Worm (Caenorhabditis elegans) whole organism, late embryonic: ENCODE results near the gene F59B10.6.

ENCODE experiments used
- ama-1 ChIP-seq: fragments of 150-350 bp; optimal IDR thresholded peaks from 2 replicates; lab custom pipeline; 2014
- fkh-10 ChIP-seq: fragments of 150-350 bp; optimal IDR thresholded peaks from 2 replicates; lab custom pipeline; 2014; ENCODE audit warnings: missing biosample characterization, missing genetic modification reagents, missing genetic modification characterization
- rnt-1 ChIP-seq: sonication (generic microtip); optimal IDR thresholded peaks from 2 replicates; lab custom pipeline; 2016; ENCODE audit warnings: missing genetic modification characterization, missing compliant biosample characterization
- ttx-3 ChIP-seq: sonication (generic microtip); optimal IDR thresholded peaks from 2 replicates; lab custom pipeline; 2016; ENCODE audit warnings: missing genetic modification reagents, missing genetic modification characterization, missing compliant biosample characterization

ce11 chrII:10537571-10537970 is 13.3 kb upstream of the F59B10.6 start, which contains the start of gene R166.2:
- no peak for TF ChIP-seq rnt-1 (tag; lab: Kevin White, UChicago)
- no peak for TF ChIP-seq ttx-3 (tag; lab: Kevin White, UChicago)
- TF ChIP-seq ama-1 (lab: Kevin White, UChicago) = no peak
- TF ChIP-seq fkh-10 (GFP tag; lab: Kevin White, UChicago) = no peak
